Worm (Caenorhabditis elegans): Measurements from ENCODE around the gene F29G6.1.

DNA sequence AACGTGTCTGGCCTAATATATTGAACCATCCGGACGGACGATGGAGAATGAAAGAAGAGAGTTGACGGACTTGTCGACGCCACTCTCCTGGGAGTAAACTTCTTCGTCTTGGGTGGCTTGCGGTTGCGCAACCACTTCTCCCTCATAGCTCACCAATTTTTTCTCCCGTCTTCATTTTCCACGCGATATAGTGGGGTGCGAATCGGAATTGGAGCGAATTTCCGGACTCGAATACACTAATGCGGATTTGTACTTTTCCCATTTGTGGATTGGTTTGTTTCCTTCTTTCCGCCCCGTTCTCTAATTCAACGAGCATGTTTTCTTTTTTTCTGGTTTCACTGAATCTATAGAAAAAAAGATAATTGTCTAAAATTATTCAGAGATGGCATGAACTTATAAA lies 26.3 kb upstream of the F29G6.1 start:
- TF ChIP-seq akir-1 (GFP tag; optimal IDR thresholded peaks at IDR 0.05) (no peak), unc-62 (GFP tag; optimal IDR thresholded peaks at IDR 0.05) (no peak), F10E7.11 (tag; optimal IDR thresholded peaks at IDR 0.05) (no peak), attf-5 (GFP tag; optimal IDR thresholded peaks at IDR 0.05) (no peak), nfya-1 (tag; optimal IDR thresholded peaks at IDR 0.05; ENCODE audit: borderline replicate concordance, insufficient read depth) (no peak), snpc-3.4 (tag; optimal IDR thresholded peaks at IDR 0.05) (no peak)

Measured in whole organism, young adult.